Worm (Caenorhabditis elegans) whole organism, late embryonic: ENCODE measurements around the gene ckb-2.

Experiments
- C38D4.7 ChIP-seq: fragments of 200-800 bp; sonication (Bioruptor generic); optimal IDR thresholded peaks from 2 replicates; lab custom pipeline; 2018; ENCODE audit warnings: mild to moderate bottlenecking, missing genetic modification characterization, moderate library complexity, missing compliant biosample characterization
- F13H6.1 ChIP-seq: sonication (generic microtip); optimal IDR thresholded peaks from 2 replicates; lab custom pipeline; 2016; ENCODE audit warnings: missing genetic modification characterization, missing compliant biosample characterization
- K02D7.2 ChIP-seq: sonication (generic microtip); optimal IDR thresholded peaks from 2 replicates; lab custom pipeline; 2017; ENCODE audit warnings: mild to moderate bottlenecking, missing genetic modification characterization, missing compliant biosample characterization
- K09A11.1 ChIP-seq: sonication (generic microtip); optimal IDR thresholded peaks from 2 replicates; lab custom pipeline; 2017; ENCODE audit warnings: antibody characterized with exemption, mild to moderate bottlenecking, missing genetic modification characterization, missing compliant biosample characterization; ENCODE audit not compliant: insufficient read depth
- Y22D7AL.16 ChIP-seq: sonication (generic microtip); optimal IDR thresholded peaks from 2 replicates; lab custom pipeline; 2016; ENCODE audit warnings: missing genetic modification characterization, missing compliant biosample characterization
- ahr-1 ChIP-seq: sonication (generic microtip); optimal IDR thresholded peaks from 2 replicates; lab custom pipeline; 2016; ENCODE audit warnings: missing genetic modification characterization, missing compliant biosample characterization
- ceh-14 ChIP-seq: sonication (generic microtip); optimal IDR thresholded peaks from 2 replicates; lab custom pipeline; 2016; ENCODE audit warnings: missing genotype, missing genetic modification characterization, missing compliant biosample characterization
- ceh-18 ChIP-seq: sonication (generic microtip); optimal IDR thresholded peaks from 2 replicates; lab custom pipeline; 2016; ENCODE audit warnings: missing genetic modification characterization, missing compliant biosample characterization
- ceh-24 ChIP-seq: sonication (generic microtip); optimal IDR thresholded peaks from 2 replicates; lab custom pipeline; 2016; ENCODE audit warnings: mild to moderate bottlenecking, missing genetic modification characterization, missing compliant biosample characterization
- ceh-31 ChIP-seq: sonication (generic microtip); optimal IDR thresholded peaks from 2 replicates; lab custom pipeline; 2016; ENCODE audit warnings: missing genetic modification characterization, missing compliant biosample characterization
- ceh-34 ChIP-seq: sonication (generic microtip); optimal IDR thresholded peaks from 2 replicates; lab custom pipeline; 2016; ENCODE audit warnings: mild to moderate bottlenecking, missing genetic modification characterization, missing compliant biosample characterization
- ceh-6 ChIP-seq: fragments of 200-800 bp; sonication (Bioruptor generic); optimal IDR thresholded peaks from 2 replicates; lab custom pipeline; 2018; ENCODE audit warnings: mild to moderate bottlenecking, missing genetic modification characterization, missing compliant biosample characterization
- elt-2 ChIP-seq: sonication (generic microtip); optimal IDR thresholded peaks from 2 replicates; lab custom pipeline; 2016; ENCODE audit warnings: missing genetic modification reagents, missing genetic modification characterization, missing compliant biosample characterization
- fax-1 ChIP-seq: sonication (generic microtip); optimal IDR thresholded peaks from 2 replicates; lab custom pipeline; 2016; ENCODE audit warnings: missing genotype, missing genetic modification characterization, missing compliant biosample characterization
- fkh-10 ChIP-seq: fragments of 150-350 bp; optimal IDR thresholded peaks from 2 replicates; lab custom pipeline; 2014; ENCODE audit warnings: missing biosample characterization, missing genetic modification reagents, missing genetic modification characterization
- hlh-15 ChIP-seq: sonication (generic microtip); optimal IDR thresholded peaks from 2 replicates; lab custom pipeline; 2016; ENCODE audit warnings: missing genetic modification characterization, missing compliant biosample characterization
- hlh-30 ChIP-seq: sonication (generic microtip); optimal IDR thresholded peaks from 2 replicates; lab custom pipeline; 2017; ENCODE audit warnings: antibody characterized with exemption, missing genetic modification characterization, missing compliant biosample characterization; ENCODE audit not compliant: insufficient read depth
- hlh-6 ChIP-seq: sonication (generic microtip); optimal IDR thresholded peaks from 2 replicates; lab custom pipeline; 2016; ENCODE audit warnings: missing genotype, missing genetic modification characterization, missing compliant biosample characterization
- lin-11 ChIP-seq: fragments of 200-800 bp; sonication (Bioruptor generic); optimal IDR thresholded peaks from 2 replicates; lab custom pipeline; 2018; ENCODE audit warnings: mild to moderate bottlenecking, missing genetic modification characterization, missing compliant biosample characterization
- madf-2 ChIP-seq: sonication (generic microtip); optimal IDR thresholded peaks from 2 replicates; lab custom pipeline; 2017; ENCODE audit warnings: missing genetic modification characterization, missing compliant biosample characterization
- nfya-1 ChIP-seq: sonication (generic microtip); optimal IDR thresholded peaks from 2 replicates; lab custom pipeline; 2017; ENCODE audit warnings: missing genetic modification characterization, mild to moderate bottlenecking, missing compliant biosample characterization, antibody characterized with exemption, moderate library complexity
- nhr-11 ChIP-seq: fragments of 150-350 bp; optimal IDR thresholded peaks from 2 replicates; lab custom pipeline; 2014; ENCODE audit warnings: missing biosample characterization, missing genetic modification characterization
- nhr-232 ChIP-seq: sonication (generic microtip); optimal IDR thresholded peaks from 2 replicates; lab custom pipeline; 2016; ENCODE audit warnings: missing genetic modification characterization, missing compliant biosample characterization
- odd-2 ChIP-seq: sonication (generic microtip); optimal IDR thresholded peaks from 2 replicates; lab custom pipeline; 2017; ENCODE audit warnings: antibody characterized with exemption, mild to moderate bottlenecking, missing genetic modification characterization, missing compliant biosample characterization
- pat-9 ChIP-seq: fragments of 200-800 bp; sonication (Bioruptor generic); optimal IDR thresholded peaks from 2 replicates; lab custom pipeline; 2018; ENCODE audit warnings: mild to moderate bottlenecking, missing genetic modification characterization, moderate library complexity, missing compliant biosample characterization
- pax-1 ChIP-seq: fragments of 150-350 bp; optimal IDR thresholded peaks from 2 replicates; lab custom pipeline; 2014; ENCODE audit warnings: missing biosample characterization, missing genetic modification characterization
- pha-2 ChIP-seq: sonication (generic microtip); optimal IDR thresholded peaks from 2 replicates; lab custom pipeline; 2017; ENCODE audit warnings: mild to moderate bottlenecking, missing genetic modification characterization, missing compliant biosample characterization
- pha-4 ChIP-seq: fragments of 150-350 bp; optimal IDR thresholded peaks from 2 replicates; lab custom pipeline; 2018; ENCODE audit warnings: missing biosample characterization, missing genetic modification reagents, missing genetic modification characterization
- rnt-1 ChIP-seq: sonication (generic microtip); optimal IDR thresholded peaks from 2 replicates; lab custom pipeline; 2016; ENCODE audit warnings: missing genetic modification characterization, missing compliant biosample characterization
- sdc-2 ChIP-seq: sonication (generic microtip); optimal IDR thresholded peaks from 2 replicates; lab custom pipeline; 2016; ENCODE audit warnings: missing genotype, missing genetic modification characterization, missing compliant biosample characterization
- sox-2 ChIP-seq: fragments of 200-800 bp; sonication (Bioruptor generic); IDR thresholded peaks from 2 replicates; pipeline ENCODE4 v1.3.6; 2022; ENCODE audit warnings: missing genetic modification reagents, missing genetic modification characterization, missing compliant biosample characterization
- tbx-7 ChIP-seq: sonication (generic microtip); optimal IDR thresholded peaks from 2 replicates; lab custom pipeline; 2016; ENCODE audit warnings: missing genotype, missing genetic modification characterization, missing compliant biosample characterization
- unc-42 ChIP-seq: sonication (generic microtip); optimal IDR thresholded peaks from 2 replicates; lab custom pipeline; 2016; ENCODE audit warnings: missing genotype, missing genetic modification characterization, missing compliant biosample characterization
- unc-55 ChIP-seq: sonication (generic microtip); optimal IDR thresholded peaks from 2 replicates; lab custom pipeline; 2017; ENCODE audit warnings: missing biosample characterization, missing genetic modification reagents, missing genetic modification characterization
- zip-5 ChIP-seq: sonication (generic microtip); optimal IDR thresholded peaks from 2 replicates; lab custom pipeline; 2016; ENCODE audit warnings: missing genetic modification characterization, missing compliant biosample characterization
- ztf-16 ChIP-seq: sonication (generic microtip); optimal IDR thresholded peaks from 2 replicates; lab custom pipeline; 2017; ENCODE audit warnings: missing genetic modification characterization, missing compliant biosample characterization

Gene ckb-2

DNA sequence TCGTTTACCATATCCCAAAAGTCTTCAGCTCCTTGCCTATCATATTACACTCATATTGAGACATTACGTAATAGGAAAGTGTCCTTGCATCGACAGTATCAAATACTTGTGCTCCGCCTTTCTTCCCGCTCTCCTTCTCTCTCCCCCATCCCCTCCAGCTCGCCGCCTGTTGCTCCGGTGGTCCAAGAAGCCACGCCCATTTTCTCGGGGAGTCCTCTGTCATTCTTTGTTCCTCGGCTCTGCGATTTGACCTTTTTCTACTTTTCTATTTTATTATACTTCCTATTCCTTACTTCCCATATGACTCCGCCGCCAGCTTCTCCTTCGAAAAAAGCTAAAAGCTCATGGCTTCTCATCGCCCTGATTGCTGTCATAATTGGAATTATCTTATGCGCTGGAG, 11.4 kb upstream of the ckb-2 start, which contains the start of gene mnp-1:
mnp-1 (plus strand) TSS at position 211 of the 400 bp plus-strand sequence.
- TF ChIP-seq nhr-232 (tag; lab: Kevin White, UChicago) (no peak), ceh-31 (tag; lab: Kevin White, UChicago) (no peak), hlh-30 (no peak), madf-2 (tag; lab: Kevin White, UChicago) (no peak), ceh-6 (GFP tag; lab: Kevin White, UChicago) (no peak), odd-2 (no peak), Y22D7AL.16 (tag; lab: Kevin White, UChicago) (no peak), ceh-34 (no peak), pha-2 (tag; lab: Kevin White, UChicago) (no peak), rnt-1 (tag; lab: Kevin White, UChicago) (no peak), ceh-24 (tag; lab: Kevin White, UChicago) (no peak), sox-2 (no peak), pat-9 (tag; lab: Kevin White, UChicago) (no peak), fkh-10 (GFP tag; lab: Kevin White, UChicago) (no peak)

DNA sequence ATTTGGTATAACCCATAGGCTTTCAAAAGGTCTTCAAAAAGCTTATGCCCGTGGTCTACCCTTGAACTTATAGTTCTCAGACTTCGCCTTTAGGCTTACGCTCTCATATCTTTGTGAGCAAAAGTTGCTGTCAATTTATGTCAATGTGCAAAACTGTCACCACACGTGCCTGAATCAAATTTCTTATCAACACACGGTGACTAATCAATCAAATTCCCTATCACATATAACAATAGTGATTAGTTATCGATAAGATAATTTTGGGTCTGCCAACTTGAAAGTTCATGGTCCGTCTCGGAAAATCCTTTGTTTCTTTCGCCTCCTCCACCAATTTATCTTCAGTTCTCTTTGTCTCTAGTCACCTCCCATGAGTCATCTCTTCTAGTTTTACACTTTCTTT, 10.3 kb upstream of the ckb-2 start:
- TF ChIP-seq unc-42 (tag; lab: Kevin White, UChicago) (no peak), elt-2 (tag; lab: Kevin White, UChicago) (peak; percentile 93), unc-55 (GFP tag; lab: Kevin White, UChicago) (peak; percentile 63)

DNA sequence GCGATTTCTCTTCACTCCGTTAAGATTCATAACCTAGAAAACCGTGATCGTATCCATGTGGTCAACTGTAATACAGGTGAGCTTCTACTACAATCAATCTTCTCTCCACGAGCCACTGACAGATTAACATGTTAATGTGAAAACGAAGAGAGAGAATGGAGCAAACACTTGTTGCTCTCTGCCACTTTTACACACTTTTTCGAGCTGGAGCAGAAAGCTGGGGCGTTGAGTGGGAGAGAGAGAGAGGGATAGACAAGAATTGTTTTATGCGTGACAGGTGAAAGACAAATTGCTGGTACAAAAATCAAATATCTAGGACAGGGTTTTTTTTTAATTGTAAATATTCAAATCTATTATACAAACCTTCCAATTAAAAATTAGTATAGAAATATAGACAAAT, 9.4 kb upstream of the ckb-2 start:
- TF ChIP-seq unc-55 (GFP tag; lab: Kevin White, UChicago): peak; percentile 93
- TF ChIP-seq fax-1 (tag; lab: Kevin White, UChicago): no peak
- no peak for TF ChIP-seq ztf-16 (tag; lab: Kevin White, UChicago)
- peak; percentile 14 for TF ChIP-seq ceh-18
- no peak for TF ChIP-seq ceh-14
- peak; percentile 32 for TF ChIP-seq rnt-1 (tag; lab: Kevin White, UChicago)
- peak; percentile 22 for TF ChIP-seq nfya-1 (tag; lab: Kevin White, UChicago)
- peak; percentile 30 for TF ChIP-seq pat-9 (tag; lab: Kevin White, UChicago)
- no peak for TF ChIP-seq pha-4 (tag; lab: Kevin White, UChicago)

DNA sequence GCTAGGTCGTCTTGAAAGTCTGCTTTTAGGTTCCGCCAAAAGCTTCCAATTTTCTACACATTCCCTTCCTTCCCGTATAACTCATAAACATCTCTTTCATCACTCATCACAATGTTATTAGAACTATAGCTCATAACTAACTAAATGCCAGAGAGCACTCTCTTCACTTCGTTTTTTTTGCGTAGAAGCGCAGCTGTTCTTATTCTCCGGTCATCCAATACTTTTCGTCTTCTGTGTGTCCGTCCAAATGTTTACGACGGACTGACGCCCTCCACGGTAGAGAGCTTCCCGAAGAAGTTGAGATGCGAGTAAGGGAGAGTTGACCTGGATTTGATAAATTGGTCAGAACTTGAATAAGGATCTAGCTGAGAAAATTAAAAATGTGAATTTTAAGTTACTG, 8.5 kb upstream of the ckb-2 start:
- TF ChIP-seq nfya-1 (tag; lab: Kevin White, UChicago) (no peak), K02D7.2 (no peak), hlh-6 (tag; lab: Kevin White, UChicago) (no peak), hlh-15 (no peak), ceh-34 (no peak), Y22D7AL.16 (tag; lab: Kevin White, UChicago) (no peak), tbx-7 (tag; lab: Kevin White, UChicago) (no peak), rnt-1 (tag; lab: Kevin White, UChicago) (no peak), sdc-2 (tag; lab: Kevin White, UChicago) (no peak), nhr-11 (tag; lab: Kevin White, UChicago) (no peak), elt-2 (tag; lab: Kevin White, UChicago) (no peak), C38D4.7 (GFP tag; lab: Kevin White, UChicago) (no peak), zip-5 (no peak), K09A11.1 (tag; lab: Kevin White, UChicago) (no peak), ahr-1 (tag; lab: Kevin White, UChicago) (no peak), lin-11 (tag; lab: Kevin White, UChicago) (no peak), pax-1 (tag; lab: Kevin White, UChicago) (no peak), F13H6.1 (tag; lab: Kevin White, UChicago) (no peak)
